Worm (Caenorhabditis elegans) whole organism, L4 larva: ENCODE data around the gene F18C5.9.

Experiments used
- F10B5.3 ChIP-seq: sonication (generic microtip); optimal IDR thresholded peaks from 2 replicates; lab custom pipeline; 2016; ENCODE audit warnings: mild to moderate bottlenecking, missing genetic modification characterization, missing compliant biosample characterization
- F37D6.2 ChIP-seq: sonication (generic microtip); optimal IDR thresholded peaks from 2 replicates; lab custom pipeline; 2016; ENCODE audit warnings: mild to moderate bottlenecking, missing genetic modification characterization, missing compliant biosample characterization
- F44E2.7 ChIP-seq: fragments of 200-800 bp; sonication (Bioruptor generic); IDR thresholded peaks from 2 replicates; pipeline ENCODE4 v2.1.2; 2022; ENCODE audit warnings: missing genetic modification characterization, missing compliant biosample characterization
- F49E8.2 ChIP-seq: sonication (generic microtip); optimal IDR thresholded peaks from 2 replicates; lab custom pipeline; 2016; ENCODE audit warnings: missing compliant biosample characterization, mild to moderate bottlenecking, missing genetic modification characterization, borderline replicate concordance
- T20F7.1 ChIP-seq: fragments of 200-800 bp; sonication (Bioruptor generic); optimal IDR thresholded peaks from 2 replicates; lab custom pipeline; 2018; ENCODE audit warnings: mild to moderate bottlenecking, missing genetic modification characterization, missing compliant biosample characterization
- Y5F2A.4 ChIP-seq: fragments of 200-800 bp; sonication (Bioruptor generic); optimal IDR thresholded peaks from 2 replicates; lab custom pipeline; 2018; ENCODE audit warnings: mild to moderate bottlenecking, missing genetic modification characterization, missing compliant biosample characterization
- Y75B8A.6 ChIP-seq: fragments of 200-800 bp; sonication (Bioruptor generic); IDR thresholded peaks from 2 replicates; pipeline ENCODE4 v1.3.6; 2022; ENCODE audit warnings: missing genetic modification reagents, missing genetic modification characterization, missing compliant biosample characterization
- ZK337.2 ChIP-seq: fragments of 200-800 bp; sonication (Bioruptor generic); IDR thresholded peaks from 2 replicates; pipeline ENCODE4 v1.3.6; 2022; ENCODE audit warnings: missing genetic modification reagents, missing genetic modification characterization, missing compliant biosample characterization
- aly-2 ChIP-seq: sonication (generic microtip); optimal IDR thresholded peaks from 2 replicates; lab custom pipeline; 2018; ENCODE audit warnings: missing biosample characterization, missing genetic modification characterization
- ama-1 ChIP-seq: fragments of 150-350 bp; optimal IDR thresholded peaks from 2 replicates; lab custom pipeline; 2014; ENCODE audit warnings: inconsistent platforms, mixed read lengths
- ceh-82 ChIP-seq: sonication (generic microtip); optimal IDR thresholded peaks from 2 replicates; lab custom pipeline; 2017; ENCODE audit warnings: missing biosample characterization, missing genetic modification characterization
- ces-1 ChIP-seq: fragments of 150-350 bp; sonication (generic microtip); optimal IDR thresholded peaks from 4 replicates; lab custom pipeline; 2014; ENCODE audit warnings: missing biosample characterization, missing genetic modification reagents, missing genetic modification characterization
- daf-19 ChIP-seq: fragments of 200-800 bp; sonication (Bioruptor generic); conservative IDR thresholded peaks from 2 replicates; pipeline ENCODE4 v1.3.6; 2022; ENCODE audit warnings: missing genetic modification characterization, missing compliant biosample characterization
- dmd-6 ChIP-seq: fragments of 200-800 bp; sonication (Bioruptor generic); IDR thresholded peaks from 2 replicates; pipeline ENCODE4 v1.3.6; 2022; ENCODE audit warnings: missing genetic modification reagents, missing genetic modification characterization, missing compliant biosample characterization
- duxl-1 ChIP-seq: sonication (generic microtip); optimal IDR thresholded peaks from 2 replicates; lab custom pipeline; 2016; ENCODE audit warnings: mild to moderate bottlenecking, missing genetic modification characterization, moderate library complexity, missing compliant biosample characterization; ENCODE audit not compliant: poor library complexity
- egl-27 ChIP-seq: sonication (generic microtip); optimal IDR thresholded peaks from 3 replicates; lab custom pipeline; 2017; ENCODE audit warnings: missing biosample characterization, missing genetic modification reagents, missing genetic modification characterization
- fkh-10 ChIP-seq: fragments of 150-350 bp; optimal IDR thresholded peaks from 2 replicates; lab custom pipeline; 2014; ENCODE audit warnings: missing biosample characterization, missing genetic modification reagents, missing genetic modification characterization
- fos-1 ChIP-seq: fragments of 150-350 bp; optimal IDR thresholded peaks from 2 replicates; lab custom pipeline; 2014; ENCODE audit warnings: missing biosample characterization, missing genetic modification characterization
- gei-8 ChIP-seq: fragments of 200-800 bp; sonication (Bioruptor generic); optimal IDR thresholded peaks from 2 replicates; lab custom pipeline; 2018; ENCODE audit warnings: mild to moderate bottlenecking, missing genetic modification characterization, missing compliant biosample characterization
- hlh-11 ChIP-seq: fragments of 200-800 bp; sonication (Bioruptor generic); optimal IDR thresholded peaks from 2 replicates; lab custom pipeline; 2018; ENCODE audit warnings: mild to moderate bottlenecking, missing genetic modification characterization, missing compliant biosample characterization
- hmg-1.1 ChIP-seq: fragments of 200-800 bp; sonication (Bioruptor generic); IDR thresholded peaks from 2 replicates; pipeline ENCODE4 v1.3.6; 2022; ENCODE audit warnings: missing genetic modification reagents, missing genetic modification characterization, missing compliant biosample characterization
- jun-1 ChIP-seq: fragments of 150-350 bp; optimal IDR thresholded peaks from 2 replicates; lab custom pipeline; 2014; ENCODE audit warnings: missing biosample characterization, missing genetic modification reagents, missing genetic modification characterization
- lin-1 ChIP-seq: fragments of 200-800 bp; sonication (Bioruptor generic); IDR thresholded peaks from 2 replicates; pipeline ENCODE4 v1.3.6; 2022; ENCODE audit warnings: missing genetic modification reagents, missing genetic modification characterization, missing compliant biosample characterization
- lin-13 ChIP-seq: fragments of 150-350 bp; optimal IDR thresholded peaks from 2 replicates; lab custom pipeline; 2014; ENCODE audit warnings: missing biosample characterization, missing genetic modification reagents, missing genetic modification characterization
- lin-29 ChIP-seq: fragments of 200-800 bp; sonication (Bioruptor generic); IDR thresholded peaks from 2 replicates; pipeline ENCODE4 v1.3.6; 2022; ENCODE audit warnings: missing genetic modification reagents, missing genetic modification characterization, missing compliant biosample characterization
- lin-38 ChIP-seq: fragments of 200-800 bp; sonication (Bioruptor generic); IDR thresholded peaks from 2 replicates; pipeline ENCODE4 v1.3.6; 2022; ENCODE audit warnings: missing genetic modification reagents, missing genetic modification characterization, missing compliant biosample characterization
- lin-39 ChIP-seq: fragments of 150-350 bp; optimal IDR thresholded peaks from 2 replicates; lab custom pipeline; 2014; ENCODE audit warnings: missing biosample characterization, missing genetic modification reagents, missing genetic modification characterization
- madf-9 ChIP-seq: fragments of 200-800 bp; sonication (Bioruptor generic); conservative IDR thresholded peaks from 2 replicates; pipeline ENCODE4 v1.3.6; 2022; ENCODE audit warnings: missing genetic modification reagents, missing genetic modification characterization, missing compliant biosample characterization
- mdt-29 ChIP-seq: fragments of 200-800 bp; sonication (Bioruptor generic); IDR thresholded peaks from 2 replicates; pipeline ENCODE4 v1.3.6; 2022; ENCODE audit warnings: missing genetic modification reagents, missing genetic modification characterization, missing compliant biosample characterization
- mep-1 ChIP-seq: fragments of 150-350 bp; sonication (generic microtip); optimal IDR thresholded peaks from 3 replicates; lab custom pipeline; 2014; ENCODE audit warnings: missing biosample characterization, missing genetic modification characterization
- mxl-2 ChIP-seq: fragments of 200-800 bp; sonication (Bioruptor generic); conservative IDR thresholded peaks from 2 replicates; pipeline ENCODE4 v1.3.6; 2022; ENCODE audit warnings: missing genetic modification reagents, missing genetic modification characterization, missing compliant biosample characterization
- nhr-25 ChIP-seq: sonication (generic microtip); optimal IDR thresholded peaks from 2 replicates; lab custom pipeline; 2017; ENCODE audit warnings: missing genetic modification characterization, mild to moderate bottlenecking, missing compliant biosample characterization, antibody characterized with exemption, moderate library complexity, borderline replicate concordance; ENCODE audit not compliant: insufficient read depth
- nhr-41 ChIP-seq: fragments of 200-800 bp; sonication (Bioruptor generic); IDR thresholded peaks from 2 replicates; pipeline ENCODE4 v1.3.6; 2022; ENCODE audit warnings: missing genetic modification reagents, missing genetic modification characterization, missing compliant biosample characterization
- nhr-77 ChIP-seq: fragments of 150-350 bp; optimal IDR thresholded peaks from 2 replicates; lab custom pipeline; 2014; ENCODE audit warnings: missing biosample characterization, missing genetic modification characterization
- pha-4 ChIP-seq, 2 experiments: fragments of 150-350 bp in 1 of 2; fragments of 200-800 bp in 1 of 2; sonication (Bioruptor generic) in 1 of 2; IDR thresholded peaks in 1 of 2; optimal IDR thresholded peaks in 1 of 2; 2 replicates each; pipeline versions ENCODE4 v1.3.6 to Lab custom; 2014 to 2022; ENCODE audit warnings: missing genetic modification characterization in 2 of 2, missing genetic modification reagents in 2 of 2, missing biosample characterization in 1 of 2, missing compliant biosample characterization in 1 of 2
- pqm-1 ChIP-seq: sonication (generic microtip); optimal IDR thresholded peaks from 2 replicates; lab custom pipeline; 2017; ENCODE audit warnings: missing biosample characterization, missing genetic modification characterization
- sdz-12 ChIP-seq: fragments of 200-800 bp; sonication (Bioruptor generic); optimal IDR thresholded peaks from 2 replicates; lab custom pipeline; 2018; ENCODE audit warnings: mild to moderate bottlenecking, missing genetic modification characterization, missing compliant biosample characterization
- snpc-1.2 ChIP-seq: fragments of 200-800 bp; sonication (Bioruptor generic); IDR thresholded peaks from 2 replicates; pipeline ENCODE4 v1.3.6; 2022; ENCODE audit warnings: missing genetic modification reagents, missing genetic modification characterization, missing compliant biosample characterization
- spr-3 ChIP-seq: fragments of 200-800 bp; sonication (Bioruptor generic); optimal IDR thresholded peaks from 2 replicates; lab custom pipeline; 2018; ENCODE audit warnings: mild to moderate bottlenecking, missing genetic modification characterization, missing compliant biosample characterization
- tag-97 ChIP-seq: fragments of 200-800 bp; sonication (Bioruptor generic); IDR thresholded peaks from 2 replicates; pipeline ENCODE4 v1.3.6; 2022; ENCODE audit warnings: missing genetic modification characterization, missing compliant biosample characterization
- unc-130 ChIP-seq: sonication (generic microtip); optimal IDR thresholded peaks from 2 replicates; lab custom pipeline; 2016; ENCODE audit warnings: missing genetic modification reagents, missing genetic modification characterization, missing compliant biosample characterization
- unc-39 ChIP-seq: sonication (generic microtip); optimal IDR thresholded peaks from 2 replicates; lab custom pipeline; 2017; ENCODE audit warnings: missing biosample characterization, missing genetic modification characterization
- zfp-3 ChIP-seq: fragments of 200-800 bp; sonication (Bioruptor generic); conservative IDR thresholded peaks from 2 replicates; pipeline ENCODE4 v1.3.6; 2022; ENCODE audit warnings: missing genetic modification reagents, missing genetic modification characterization, missing compliant biosample characterization
- zip-11 ChIP-seq: fragments of 200-800 bp; sonication (Bioruptor generic); IDR thresholded peaks from 2 replicates; pipeline ENCODE4 v1.3.6; 2022; ENCODE audit warnings: missing genetic modification characterization, missing compliant biosample characterization
- zip-2 ChIP-seq: fragments of 150-350 bp; optimal IDR thresholded peaks from 2 replicates; lab custom pipeline; 2014; ENCODE audit warnings: missing biosample characterization, missing genetic modification characterization
- ztf-11 ChIP-seq: fragments of 150-350 bp; optimal IDR thresholded peaks from 2 replicates; lab custom pipeline; 2014; ENCODE audit warnings: missing biosample characterization, missing genetic modification characterization
- ztf-7 ChIP-seq: fragments of 150-350 bp; optimal IDR thresholded peaks from 2 replicates; lab custom pipeline; 2014; ENCODE audit warnings: missing biosample characterization, missing genetic modification characterization

Gene F18C5.9

DNA sequence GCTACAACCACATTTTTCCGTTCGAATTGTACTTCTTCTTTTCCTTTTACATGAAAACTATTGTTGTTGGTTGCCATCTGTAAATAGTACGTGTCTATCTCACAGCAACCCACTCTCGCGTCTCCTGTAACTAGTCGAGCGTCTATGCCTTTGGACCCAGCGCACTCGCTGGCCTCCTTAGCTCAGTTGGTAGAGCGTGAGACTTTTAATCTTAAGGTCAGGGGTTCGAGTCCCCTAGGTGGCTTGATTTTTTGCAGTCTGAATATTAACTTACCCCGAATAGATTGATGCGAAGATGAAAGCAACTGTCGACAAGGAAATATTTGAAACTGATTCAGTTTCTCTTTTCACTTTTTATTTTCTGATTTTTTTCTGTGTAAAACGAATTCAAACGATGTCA lies 1.9 kb upstream of the F18C5.9 start, which contains the start of gene mpz-3 (continued):
- no peak for TF ChIP-seq ces-1 (GFP tag; lab: Kevin White, UChicago)
- no peak for TF ChIP-seq tag-97 (GFP tag; lab: Robert Waterston, UW)
- peak; percentile 15 for TF ChIP-seq gei-8 (GFP tag; lab: Kevin White, UChicago)
- peak; percentile 67 for TF ChIP-seq madf-9 (GFP tag; lab: Robert Waterston, UW)
- TF ChIP-seq nhr-25 (tag; lab: Kevin White, UChicago), result no peak
- no peak for TF ChIP-seq fos-1 (tag; lab: Kevin White, UChicago)
- peak; percentile 30; the same call in 1 of the 2 replicates for TF ChIP-seq mdt-29 (GFP tag; lab: Robert Waterston, UW)
- TF ChIP-seq zip-2 (tag; lab: Kevin White, UChicago), result no peak
- peak; percentile 52; the same call in 1 of the 2 replicates for TF ChIP-seq F44E2.7 (GFP tag; lab: Robert Waterston, UW)
- 0 out of 2 replicates have a peak, but pooled peaks have one; percentile 24 for TF ChIP-seq mxl-2 (GFP tag; lab: Robert Waterston, UW)
- no peak for TF ChIP-seq ceh-82 (tag; lab: Kevin White, UChicago)
- TF ChIP-seq pha-4 (GFP tag; IDR thresholded peaks at IDR 0.05; lab: Robert Waterston, UW), result peak; percentile 68; the same call in 1 of the 2 replicates
- no peak for TF ChIP-seq pha-4 (tag; optimal IDR thresholded peaks at IDR 0.05; lab: Kevin White, UChicago)
- TF ChIP-seq ZK337.2 (GFP tag; lab: Robert Waterston, UW), result 0 out of 2 replicates have a peak, but pooled peaks have one; percentile 69
- TF ChIP-seq zfp-3 (GFP tag; lab: Robert Waterston, UW), result no peak
- no peak for TF ChIP-seq spr-3
- no peak for TF ChIP-seq F37D6.2 (tag; lab: Kevin White, UChicago)
- TF ChIP-seq jun-1, result no peak
- TF ChIP-seq ztf-11, result no peak
- no peak for TF ChIP-seq lin-29 (GFP tag; lab: Robert Waterston, UW)
- TF ChIP-seq daf-19 (GFP tag; lab: Robert Waterston, UW), result 0 out of 2 replicates have a peak, but pooled peaks have one; percentile 40
- no peak for TF ChIP-seq hlh-11 (tag; lab: Kevin White, UChicago)
- peak; percentile 49; the same call in 1 of the 2 replicates for TF ChIP-seq snpc-1.2
- no peak for TF ChIP-seq sdz-12
- no peak for TF ChIP-seq ama-1
- peak; percentile 69 for TF ChIP-seq lin-38
- no peak for TF ChIP-seq duxl-1 (tag; lab: Kevin White, UChicago)
- no peak for TF ChIP-seq F49E8.2 (tag; lab: Kevin White, UChicago)
- peak; percentile 47 for TF ChIP-seq unc-130 (GFP tag; lab: Kevin White, UChicago)
- TF ChIP-seq F10B5.3 (tag; lab: Kevin White, UChicago), result no peak
- TF ChIP-seq zip-11 (GFP tag; lab: Robert Waterston, UW), result no peak
- TF ChIP-seq nhr-41, result peak; percentile 68; the same call in 1 of the 2 replicates
- TF ChIP-seq aly-2 (tag; lab: Kevin White, UChicago), result no peak
- TF ChIP-seq ztf-7 (tag; lab: Kevin White, UChicago), result peak; percentile 34
- no peak for TF ChIP-seq Y5F2A.4 (GFP tag; lab: Kevin White, UChicago)
- no peak for TF ChIP-seq mep-1
- no peak; the same call in 1 of the 2 replicates for TF ChIP-seq hmg-1.1 (GFP tag; lab: Robert Waterston, UW)
- no peak for TF ChIP-seq lin-13 (GFP tag; lab: Kevin White, UChicago)
- no peak; the same call in 1 of the 2 replicates for TF ChIP-seq dmd-6
- TF ChIP-seq unc-39 (tag; lab: Kevin White, UChicago), result no peak
- no peak for TF ChIP-seq lin-39 (tag; lab: Kevin White, UChicago)
- TF ChIP-seq nhr-77 (tag; lab: Kevin White, UChicago), result peak; percentile 0
- no peak for TF ChIP-seq egl-27 (tag; lab: Kevin White, UChicago)
- TF ChIP-seq T20F7.1 (GFP tag; lab: Kevin White, UChicago), result peak; percentile 22
- no peak for TF ChIP-seq fkh-10 (GFP tag; lab: Kevin White, UChicago)
- no peak; the same call in 1 of the 2 replicates for TF ChIP-seq lin-1 (GFP tag; lab: Robert Waterston, UW)
- TF ChIP-seq Y75B8A.6 (GFP tag; lab: Robert Waterston, UW), result no peak
- TF ChIP-seq pqm-1 (tag; lab: Kevin White, UChicago), result no peak
